Worm (Caenorhabditis elegans): ENCODE data around the gene B0281.5.

- TF ChIP-seq lin-39 (tag; optimal IDR thresholded peaks at IDR 0.05) (no peak), jun-1 (tag; optimal IDR thresholded peaks at IDR 0.05) (no peak), pqm-1 (tag; optimal IDR thresholded peaks at IDR 0.05) (no peak), aha-1 (tag) (peak; percentile 91), nhr-11 (tag; optimal IDR thresholded peaks at IDR 0.05) (no peak), D1046.2 (GFP tag; IDR thresholded peaks at IDR 0.05) (no peak), F44E2.7 (GFP tag; IDR thresholded peaks at IDR 0.05) (no peak), mdl-1 (tag; optimal IDR thresholded peaks at IDR 0.05) (no peak), aly-2 (tag; optimal IDR thresholded peaks at IDR 0.05) (no peak), ZK546.5 (tag; optimal IDR thresholded peaks at IDR 0.05) (no peak), zag-1 (tag; optimal IDR thresholded peaks at IDR 0.05) (no peak)
Observed at ce11 chrII:2295817-2296315, 4.9 kb downstream of the B0281.5 start, which contains the start of gene fbxc-25.

Data from whole organism, L4 larva.